Worm (Caenorhabditis elegans) whole organism, late embryonic: ENCODE results near the gene str-130.

Experiments used
- lin-11 ChIP-seq: fragments of 200-800 bp; sonication (Bioruptor generic); optimal IDR thresholded peaks from 2 replicates; lab custom pipeline; 2018; ENCODE audit warnings: mild to moderate bottlenecking, missing genetic modification characterization, missing compliant biosample characterization
- nhr-11 ChIP-seq: fragments of 150-350 bp; optimal IDR thresholded peaks from 2 replicates; lab custom pipeline; 2014; ENCODE audit warnings: missing biosample characterization, missing genetic modification characterization
- pqm-1 ChIP-seq: sonication (generic microtip); optimal IDR thresholded peaks from 2 replicates; lab custom pipeline; 2016; ENCODE audit warnings: missing genetic modification characterization, missing compliant biosample characterization
- syd-9 ChIP-seq: sonication (generic microtip); optimal IDR thresholded peaks from 2 replicates; lab custom pipeline; 2016; ENCODE audit warnings: mild to moderate bottlenecking, missing genetic modification characterization, moderate library complexity, missing compliant biosample characterization

- no peak for TF ChIP-seq pqm-1 (tag; lab: Kevin White, UChicago)
- TF ChIP-seq syd-9 (tag; lab: Kevin White, UChicago), result no peak
- TF ChIP-seq nhr-11 (tag; lab: Kevin White, UChicago), result no peak
- TF ChIP-seq lin-11 (tag; lab: Kevin White, UChicago), result no peak
Observed at ce11 chrV:8123384-8123783, 32.9 kb upstream of the str-130 start, which contains the start of gene D1014.5.
